Worm (Caenorhabditis elegans) whole organism, L2 larva: Measurements from ENCODE around the gene col-88.

Experiments used
- C34F6.9 ChIP-seq: fragments of 150-350 bp; optimal IDR thresholded peaks from 2 replicates; lab custom pipeline; 2014; ENCODE audit warnings: missing biosample characterization, missing genetic modification characterization
- F13H6.1 ChIP-seq: sonication (generic microtip); optimal IDR thresholded peaks from 2 replicates; lab custom pipeline; 2016; ENCODE audit warnings: missing genetic modification characterization, missing compliant biosample characterization
- R02D3.7 ChIP-seq: fragments of 150-350 bp; optimal IDR thresholded peaks from 2 replicates; lab custom pipeline; 2014; ENCODE audit warnings: missing biosample characterization, missing genetic modification characterization
- Y55F3AM.14 ChIP-seq: fragments of 200-800 bp; sonication (Bioruptor generic); optimal IDR thresholded peaks from 2 replicates; lab custom pipeline; 2018; ENCODE audit warnings: mild to moderate bottlenecking, missing genetic modification characterization, missing compliant biosample characterization
- ZK546.5 ChIP-seq: sonication (generic microtip); optimal IDR thresholded peaks from 2 replicates; lab custom pipeline; 2017; ENCODE audit warnings: missing biosample characterization, missing genetic modification characterization
- alr-1 ChIP-seq: fragments of 150-350 bp; optimal IDR thresholded peaks from 2 replicates; lab custom pipeline; 2014; ENCODE audit warnings: missing biosample characterization, missing genetic modification characterization
- ama-1 ChIP-seq: fragments of 150-350 bp; optimal IDR thresholded peaks from 2 replicates; lab custom pipeline; 2018; ENCODE audit warnings: inconsistent platforms
- blmp-1 ChIP-seq: sonication (generic microtip); optimal IDR thresholded peaks from 2 replicates; lab custom pipeline; 2017; ENCODE audit warnings: missing genetic modification characterization, mild to moderate bottlenecking, missing compliant biosample characterization, antibody characterized with exemption, moderate library complexity; ENCODE audit not compliant: insufficient read depth
- ceh-16 ChIP-seq: fragments of 150-350 bp; optimal IDR thresholded peaks from 2 replicates; lab custom pipeline; 2014; ENCODE audit warnings: missing biosample characterization, missing genetic modification characterization
- ceh-82 ChIP-seq: fragments of 150-350 bp; optimal IDR thresholded peaks from 2 replicates; lab custom pipeline; 2014; ENCODE audit warnings: missing biosample characterization, missing genetic modification characterization
- crh-2 ChIP-seq: sonication (generic microtip); optimal IDR thresholded peaks from 2 replicates; lab custom pipeline; 2017; ENCODE audit warnings: missing biosample characterization, missing genetic modification characterization
- dmd-4 ChIP-seq: sonication (generic microtip); optimal IDR thresholded peaks from 2 replicates; lab custom pipeline; 2017; ENCODE audit warnings: missing biosample characterization, missing genetic modification characterization
- egl-27 ChIP-seq: sonication (generic microtip); optimal IDR thresholded peaks from 3 replicates; lab custom pipeline; 2017; ENCODE audit warnings: missing biosample characterization, missing genetic modification reagents, missing genetic modification characterization
- elt-3 ChIP-seq: sonication (generic microtip); optimal IDR thresholded peaks from 2 replicates; lab custom pipeline; 2017; ENCODE audit warnings: missing biosample characterization, missing genetic modification characterization
- fos-1 ChIP-seq: fragments of 150-350 bp; optimal IDR thresholded peaks from 2 replicates; lab custom pipeline; 2014; ENCODE audit warnings: missing biosample characterization, missing genetic modification characterization
- gmeb-1 ChIP-seq: fragments of 150-350 bp; optimal IDR thresholded peaks from 2 replicates; lab custom pipeline; 2014; ENCODE audit warnings: missing biosample characterization, missing genetic modification characterization
- lin-11 ChIP-seq: fragments of 150-350 bp; sonication (generic microtip); optimal IDR thresholded peaks from 2 replicates; lab custom pipeline; 2014; ENCODE audit warnings: missing biosample characterization, missing genetic modification characterization, inconsistent platforms, mixed read lengths
- lin-13 ChIP-seq: fragments of 150-350 bp; optimal IDR thresholded peaks from 2 replicates; lab custom pipeline; 2014; ENCODE audit warnings: missing biosample characterization, missing genetic modification reagents, missing genetic modification characterization
- lin-39 ChIP-seq: fragments of 150-350 bp; optimal IDR thresholded peaks from 2 replicates; lab custom pipeline; 2014; ENCODE audit warnings: missing biosample characterization, missing genetic modification reagents, missing genetic modification characterization
- lsy-2 ChIP-seq, 2 experiments: fragments of 150-350 bp in 1 of 2; sonication (generic microtip) in 1 of 2; optimal IDR thresholded peaks; 2 replicates each; lab custom pipeline; 2014 to 2017; ENCODE audit warnings: missing biosample characterization in 2 of 2, missing genetic modification characterization in 2 of 2
- mbf-1 ChIP-seq: sonication (generic microtip); optimal IDR thresholded peaks from 2 replicates; lab custom pipeline; 2017; ENCODE audit warnings: missing biosample characterization, missing genetic modification characterization
- nhr-129 ChIP-seq: fragments of 150-350 bp; optimal IDR thresholded peaks from 2 replicates; lab custom pipeline; 2014; ENCODE audit warnings: missing biosample characterization, missing genetic modification characterization
- nhr-21 ChIP-seq: fragments of 150-350 bp; optimal IDR thresholded peaks from 2 replicates; lab custom pipeline; 2014; ENCODE audit warnings: missing biosample characterization, missing genetic modification characterization
- nhr-23 ChIP-seq: fragments of 150-350 bp; optimal IDR thresholded peaks from 2 replicates; lab custom pipeline; 2014; ENCODE audit warnings: missing biosample characterization, missing genetic modification reagents, missing genetic modification characterization
- nhr-237 ChIP-seq: fragments of 150-350 bp; optimal IDR thresholded peaks from 2 replicates; lab custom pipeline; 2014; ENCODE audit warnings: missing biosample characterization, missing genetic modification characterization
- nhr-25 ChIP-seq: fragments of 150-350 bp; sonication (generic microtip); optimal IDR thresholded peaks from 3 replicates; lab custom pipeline; 2014; ENCODE audit warnings: missing biosample characterization, missing genetic modification characterization
- nhr-6 ChIP-seq: fragments of 150-350 bp; optimal IDR thresholded peaks from 2 replicates; lab custom pipeline; 2014; ENCODE audit warnings: missing biosample characterization, missing genetic modification characterization
- nhr-77 ChIP-seq: fragments of 150-350 bp; optimal IDR thresholded peaks from 2 replicates; lab custom pipeline; 2014; ENCODE audit warnings: missing biosample characterization, missing genetic modification characterization
- sem-4 ChIP-seq: fragments of 150-350 bp; optimal IDR thresholded peaks from 2 replicates; lab custom pipeline; 2014; ENCODE audit warnings: missing biosample characterization, missing genetic modification reagents, missing genetic modification characterization
- skn-1 ChIP-seq: sonication (generic microtip); optimal IDR thresholded peaks from 2 replicates; lab custom pipeline; 2017; ENCODE audit warnings: missing biosample characterization, missing genetic modification characterization
- sma-9 ChIP-seq, 2 experiments: fragments of 150-350 bp in 1 of 2; sonication (generic microtip) in 1 of 2; optimal IDR thresholded peaks; 2 replicates each; lab custom pipeline; 2014 to 2016; ENCODE audit warnings: missing genetic modification characterization in 2 of 2, mild to moderate bottlenecking in 1 of 2, missing biosample characterization in 1 of 2, missing compliant biosample characterization in 1 of 2, missing genetic modification reagents in 1 of 2, moderate library complexity in 1 of 2
- unc-39 ChIP-seq: fragments of 150-350 bp; optimal IDR thresholded peaks from 2 replicates; lab custom pipeline; 2014; ENCODE audit warnings: missing biosample characterization, missing genetic modification characterization
- unc-55 ChIP-seq: fragments of 150-350 bp; sonication (generic microtip); optimal IDR thresholded peaks from 3 replicates; lab custom pipeline; 2014; ENCODE audit warnings: missing biosample characterization, missing genetic modification reagents, missing genetic modification characterization
- zag-1 ChIP-seq: fragments of 150-350 bp; optimal IDR thresholded peaks from 2 replicates; lab custom pipeline; 2014; ENCODE audit warnings: missing biosample characterization, missing genetic modification characterization
- ztf-1 ChIP-seq: fragments of 200-800 bp; sonication (Bioruptor generic); conservative IDR thresholded peaks from 2 replicates; pipeline ENCODE4 v1.3.6; 2022; ENCODE audit warnings: missing genetic modification characterization, missing compliant biosample characterization
- ztf-11 ChIP-seq: sonication (generic microtip); optimal IDR thresholded peaks from 2 replicates; lab custom pipeline; 2017; ENCODE audit warnings: missing biosample characterization, missing genetic modification characterization
- ztf-4 ChIP-seq: fragments of 150-350 bp; optimal IDR thresholded peaks from 2 replicates; lab custom pipeline; 2014; ENCODE audit warnings: missing biosample characterization, missing genetic modification characterization

Gene col-88

DNA sequence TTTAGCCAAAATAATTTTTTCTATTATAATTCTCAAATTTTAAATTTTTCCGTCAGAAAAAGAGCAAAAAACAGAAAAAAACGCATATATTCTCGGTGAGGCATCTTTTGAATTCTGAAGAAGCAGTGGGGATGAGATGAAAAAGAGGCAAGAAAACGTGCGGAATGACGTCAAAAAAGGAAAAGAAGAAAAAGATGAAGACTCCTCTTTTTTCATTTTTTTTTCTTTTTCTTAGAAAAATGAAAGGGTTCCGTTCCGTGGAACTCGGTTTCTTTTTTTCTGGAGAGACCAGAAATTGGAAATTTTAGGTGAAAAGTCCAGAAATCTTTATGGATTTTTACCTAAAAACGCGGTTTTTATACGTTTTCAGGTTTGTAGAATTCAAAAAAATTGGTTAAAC lies 10.5 kb upstream of the col-88 start (continued):
- peak; percentile 10 for TF ChIP-seq sem-4
- no peak for TF ChIP-seq ztf-11 (tag; lab: Kevin White, UChicago)
- peak; percentile 27 for TF ChIP-seq zag-1 (tag; lab: Kevin White, UChicago)
- peak; percentile 48 for TF ChIP-seq C34F6.9 (tag; lab: Kevin White, UChicago)
- no peak for TF ChIP-seq ceh-82 (tag; lab: Kevin White, UChicago)
- TF ChIP-seq F13H6.1 (tag; lab: Kevin White, UChicago): no peak
- TF ChIP-seq lsy-2 (tag; optimal IDR thresholded peaks at IDR 0.05; lab: Kevin White, UChicago): peak in 1 of 2 experiments; percentile 65
- no peak for TF ChIP-seq blmp-1 (tag; lab: Kevin White, UChicago)
- TF ChIP-seq nhr-23 (tag; lab: Kevin White, UChicago): no peak
- no peak for TF ChIP-seq ztf-1 (GFP tag; lab: Robert Waterston, UW)
- no peak for TF ChIP-seq egl-27 (tag; lab: Kevin White, UChicago)
- peak; percentile 43 for TF ChIP-seq sma-9 (GFP tag; optimal IDR thresholded peaks at IDR 0.05; lab: Kevin White, UChicago)
- TF ChIP-seq sma-9 (tag; optimal IDR thresholded peaks at IDR 0.05; lab: Kevin White, UChicago): no peak
- no peak for TF ChIP-seq unc-39
- TF ChIP-seq lin-39 (tag; lab: Kevin White, UChicago): no peak
- no peak for TF ChIP-seq ceh-16 (tag; lab: Kevin White, UChicago)
- no peak for TF ChIP-seq ZK546.5
- TF ChIP-seq nhr-6 (tag; lab: Kevin White, UChicago): peak; percentile 1
- no peak for TF ChIP-seq nhr-129 (tag; lab: Kevin White, UChicago)
- TF ChIP-seq gmeb-1 (tag; lab: Kevin White, UChicago): no peak
- peak; percentile 30 for TF ChIP-seq Y55F3AM.14 (GFP tag; lab: Kevin White, UChicago)
- no peak for TF ChIP-seq R02D3.7 (tag; lab: Kevin White, UChicago)
- TF ChIP-seq ztf-4: no peak
- TF ChIP-seq unc-55 (GFP tag; lab: Kevin White, UChicago): peak; percentile 60
- no peak for TF ChIP-seq nhr-77 (tag; lab: Kevin White, UChicago)

DNA sequence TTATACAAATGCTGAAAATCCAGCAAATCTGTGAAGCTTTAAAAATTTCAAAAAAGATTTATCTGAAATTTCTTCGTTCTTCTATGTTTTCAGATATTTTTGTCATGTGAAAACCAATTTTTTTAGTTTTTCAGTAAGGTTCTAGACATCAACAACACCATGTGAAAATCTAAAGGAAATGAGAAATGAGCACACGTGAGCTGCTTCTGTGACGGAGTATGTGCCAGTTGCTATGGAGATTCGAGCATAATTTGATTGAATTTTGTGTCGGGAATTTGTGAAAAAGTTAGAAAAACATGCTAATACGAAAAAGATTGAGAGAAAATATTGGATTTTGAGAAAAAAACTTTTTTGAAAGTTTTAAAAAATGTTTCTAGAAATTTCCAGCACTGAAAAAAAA lies 9.3 kb upstream of the col-88 start:
- TF ChIP-seq C34F6.9 (tag; lab: Kevin White, UChicago): peak; percentile 8
- TF ChIP-seq nhr-25 (tag; lab: Kevin White, UChicago): no peak

DNA sequence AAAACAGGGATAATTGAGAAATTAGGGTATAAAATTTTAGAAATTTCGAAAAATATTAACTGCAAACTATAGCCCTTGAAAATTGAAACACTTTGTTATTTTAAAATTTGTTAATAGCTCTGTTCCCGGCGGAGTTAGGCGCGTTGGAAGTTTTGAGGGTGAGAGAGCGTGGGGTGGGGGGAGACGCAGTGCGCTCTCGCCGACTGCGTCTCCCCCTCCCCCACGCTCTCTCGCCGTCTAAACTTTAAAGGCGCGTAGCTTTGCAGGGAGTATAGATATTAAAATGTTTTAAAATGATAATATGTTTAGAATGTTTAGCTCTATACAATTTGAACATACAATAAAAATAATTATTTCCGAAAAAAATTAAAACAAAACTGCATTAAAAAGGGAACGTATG lies 7.6 kb upstream of the col-88 start:
- TF ChIP-seq dmd-4 (no peak), blmp-1 (tag; lab: Kevin White, UChicago) (no peak), alr-1 (tag; lab: Kevin White, UChicago) (no peak), fos-1 (tag; lab: Kevin White, UChicago) (no peak), skn-1 (no peak), lin-13 (no peak), lsy-2 (tag; optimal IDR thresholded peaks at IDR 0.05; lab: Kevin White, UChicago) (no peak), nhr-237 (tag; lab: Kevin White, UChicago) (no peak), unc-55 (GFP tag; lab: Kevin White, UChicago) (no peak), mbf-1 (tag; lab: Kevin White, UChicago) (no peak), lin-11 (tag; lab: Kevin White, UChicago) (no peak), crh-2 (tag; lab: Kevin White, UChicago) (no peak), ama-1 (lab: Kevin White, UChicago) (no peak), R02D3.7 (tag; lab: Kevin White, UChicago) (no peak), Y55F3AM.14 (GFP tag; lab: Kevin White, UChicago) (no peak)

DNA sequence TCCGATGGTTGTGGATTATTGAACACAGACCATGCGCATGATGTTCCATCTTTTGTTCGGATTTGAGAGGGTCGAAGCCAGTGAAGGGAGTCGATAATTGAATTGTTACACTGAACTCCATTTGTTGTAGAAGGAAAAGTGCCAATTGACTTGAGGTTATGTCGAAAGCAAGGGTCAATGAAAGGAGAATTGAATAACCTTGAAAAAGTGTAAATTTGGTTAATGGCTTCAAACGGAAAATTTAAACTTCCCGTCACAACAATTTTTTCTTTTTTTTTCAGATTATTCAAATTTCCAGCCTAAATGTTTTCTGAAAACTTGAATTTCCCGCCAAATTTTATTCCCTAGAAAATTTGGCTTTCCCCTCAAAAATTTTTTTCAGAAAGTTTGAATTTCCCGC lies 2.7 kb upstream of the col-88 start, which contains the start of gene clp-10:
Gene clp-10 (minus strand): TSS at position 101 of the 400 bp plus-strand sequence.
- TF ChIP-seq gmeb-1 (tag; lab: Kevin White, UChicago): no peak
- TF ChIP-seq nhr-21: no peak
- TF ChIP-seq alr-1 (tag; lab: Kevin White, UChicago): no peak
- TF ChIP-seq lin-11 (tag; lab: Kevin White, UChicago): no peak
- no peak for TF ChIP-seq fos-1 (tag; lab: Kevin White, UChicago)
- no peak for TF ChIP-seq nhr-129 (tag; lab: Kevin White, UChicago)
- no peak for TF ChIP-seq elt-3 (tag; lab: Kevin White, UChicago)
- no peak for TF ChIP-seq lin-39 (tag; lab: Kevin White, UChicago)
- no peak for TF ChIP-seq C34F6.9 (tag; lab: Kevin White, UChicago)
